Fruit fly (Drosophila melanogaster) whole organism, embryonic: Measurements from ENCODE around the gene Ifrd1.
A peak's percentile ranks its signal among the peaks of the same experiment; 100 is the strongest.

Source experiments
- Adf1 ChIP-seq: fragments of 200-800 bp; sonication (Bioruptor generic); IDR thresholded peaks from 2 replicates; pipeline ENCODE4 v1.3.6; 2022; ENCODE audit warnings: missing biosample characterization, missing genetic modification characterization
- Awh ChIP-seq: fragments of 200-800 bp; sonication (Bioruptor generic); IDR thresholded peaks from 2 replicates; pipeline ENCODE4, ENCODE4 v1.3.6; 2022; ENCODE audit warnings: missing biosample characterization, missing genetic modification characterization
- BEAF-32 ChIP-seq: fragments of 200-800 bp; sonication (Bioruptor generic); optimal IDR thresholded peaks from 3 replicates; lab custom pipeline; 2017; ENCODE audit warnings: missing biosample characterization, missing genetic modification characterization, mild to moderate bottlenecking, moderate library complexity, missing genetic modification reagents
- BtbVII ChIP-seq: fragments of 200-800 bp; sonication (Bioruptor generic); optimal IDR thresholded peaks from 3 replicates; lab custom pipeline; 2017; ENCODE audit warnings: missing biosample characterization, mild to moderate bottlenecking, missing genetic modification characterization
- CG12155 ChIP-seq: fragments of 200-800 bp; sonication (Bioruptor generic); optimal IDR thresholded peaks from 3 replicates; lab custom pipeline; 2016; ENCODE audit warnings: missing biosample characterization, missing genetic modification characterization
- CG1233 ChIP-seq: fragments of 200-800 bp; sonication (Bioruptor generic); optimal IDR thresholded peaks from 4 replicates; lab custom pipeline; 2018; ENCODE audit warnings: missing biosample characterization, mild to moderate bottlenecking, missing genetic modification characterization
- CG13296 ChIP-seq: fragments of 200-800 bp; sonication (Bioruptor generic); optimal IDR thresholded peaks from 3 replicates; lab custom pipeline; 2018; ENCODE audit warnings: missing biosample characterization, mild to moderate bottlenecking, missing genetic modification characterization
- CG14014 ChIP-seq: fragments of 200-800 bp; sonication (Bioruptor generic); IDR thresholded peaks from 2 replicates; pipeline ENCODE4 v1.3.6; 2022; ENCODE audit warnings: missing biosample characterization, missing genetic modification characterization
- CG14860 ChIP-seq: fragments of 200-800 bp; sonication (Bioruptor generic); IDR thresholded peaks from 3 replicates; pipeline ENCODE4 v1.3.6; 2022; ENCODE audit warnings: missing biosample characterization, missing genetic modification characterization; ENCODE audit not compliant: partially characterized antibody
- CG14965 ChIP-seq: fragments of 200-800 bp; sonication (Bioruptor generic); optimal IDR thresholded peaks from 2 replicates; lab custom pipeline; 2016; ENCODE audit warnings: missing biosample characterization, missing genetic modification characterization, borderline replicate concordance
- CG15011 ChIP-seq: fragments of 200-800 bp; sonication (Bioruptor generic); optimal IDR thresholded peaks from 3 replicates; lab custom pipeline; 2018; ENCODE audit warnings: missing biosample characterization, mild to moderate bottlenecking, missing genetic modification characterization
- CG1603 ChIP-seq: fragments of 200-800 bp; sonication (Bioruptor generic); optimal IDR thresholded peaks from 2 replicates; lab custom pipeline; 2019; ENCODE audit warnings: missing biosample characterization, mild to moderate bottlenecking, missing genetic modification characterization, moderate library complexity
- CG17568 ChIP-seq: fragments of 200-800 bp; sonication (Bioruptor generic); optimal IDR thresholded peaks from 2 replicates; lab custom pipeline; 2018; ENCODE audit warnings: missing biosample characterization, mild to moderate bottlenecking, missing genetic modification characterization, moderate library complexity
- CG17802 ChIP-seq: fragments of 200-800 bp; sonication (Bioruptor generic); optimal IDR thresholded peaks from 2 replicates; lab custom pipeline; 2018; ENCODE audit warnings: missing biosample characterization, mild to moderate bottlenecking, missing genetic modification characterization, moderate library complexity
- CG17912 ChIP-seq: fragments of 200-800 bp; sonication (Bioruptor generic); optimal IDR thresholded peaks from 2 replicates; lab custom pipeline; 2018; ENCODE audit warnings: missing biosample characterization, mild to moderate bottlenecking, missing genetic modification characterization
- CG2678 ChIP-seq: fragments of 200-800 bp; sonication (Bioruptor generic); optimal IDR thresholded peaks from 3 replicates; lab custom pipeline; 2019; ENCODE audit warnings: missing biosample characterization, mild to moderate bottlenecking, missing genetic modification characterization, moderate library complexity
- CG2889 ChIP-seq: fragments of 200-800 bp; sonication (Bioruptor generic); IDR thresholded peaks from 3 replicates; pipeline ENCODE4 v1.3.6; 2022; ENCODE audit warnings: missing biosample characterization, missing genetic modification characterization
- CG30431 ChIP-seq: fragments of 200-800 bp; sonication (Bioruptor generic); optimal IDR thresholded peaks from 2 replicates; lab custom pipeline; 2017; ENCODE audit warnings: missing biosample characterization, missing genetic modification characterization
- CG31224 ChIP-seq: fragments of 200-800 bp; sonication (Bioruptor generic); IDR thresholded peaks from 2 replicates; pipeline ENCODE4 v1.3.6; 2022; ENCODE audit warnings: missing biosample characterization, missing genetic modification characterization
- CG5953 ChIP-seq: fragments of 200-800 bp; sonication (Bioruptor generic); IDR thresholded peaks from 2 replicates; pipeline ENCODE4 v1.3.6; 2022; ENCODE audit warnings: missing biosample characterization, missing genetic modification characterization
- CG8924 ChIP-seq: fragments of 200-800 bp; optimal IDR thresholded peaks from 3 replicates; lab custom pipeline; 2019; ENCODE audit warnings: missing biosample characterization, mild to moderate bottlenecking, missing genetic modification characterization, moderate library complexity
- CG8944 ChIP-seq: fragments of 200-800 bp; sonication (Bioruptor generic); optimal IDR thresholded peaks from 3 replicates; lab custom pipeline; 2016; ENCODE audit warnings: missing biosample characterization, missing genetic modification characterization
- CG9215 ChIP-seq: fragments of 200-800 bp; sonication (Bioruptor generic); IDR thresholded peaks from 2 replicates; pipeline ENCODE4 v1.3.6; 2022; ENCODE audit warnings: missing biosample characterization, missing genetic modification characterization
- CG9609 ChIP-seq: fragments of 200-800 bp; sonication (Bioruptor generic); optimal IDR thresholded peaks from 3 replicates; lab custom pipeline; 2016; ENCODE audit warnings: missing biosample characterization, missing genetic modification characterization
- CG9876 ChIP-seq: fragments of 200-800 bp; sonication (Bioruptor generic); optimal IDR thresholded peaks from 2 replicates; lab custom pipeline; 2016; ENCODE audit warnings: missing biosample characterization, missing genetic modification characterization
- Doc2 ChIP-seq: fragments of 200-800 bp; sonication (Bioruptor generic); IDR thresholded peaks from 2 replicates; pipeline ENCODE4 v1.3.6; 2022; ENCODE audit warnings: missing biosample characterization, missing genetic modification characterization
- Fer2 ChIP-seq: fragments of 200-800 bp; sonication (Bioruptor generic); optimal IDR thresholded peaks from 2 replicates; lab custom pipeline; 2018; ENCODE audit warnings: missing biosample characterization, mild to moderate bottlenecking, missing genetic modification characterization, moderate library complexity
- Hsf ChIP-seq: fragments of 200-800 bp; sonication (Bioruptor generic); optimal IDR thresholded peaks from 3 replicates; lab custom pipeline; 2016; ENCODE audit warnings: missing biosample characterization, missing genetic modification characterization
- Max ChIP-seq: fragments of 200-800 bp; sonication (Bioruptor generic); optimal IDR thresholded peaks from 2 replicates; lab custom pipeline; 2016; ENCODE audit warnings: missing biosample characterization, mild to moderate bottlenecking, missing genetic modification characterization
- Oaz ChIP-seq: fragments of 200-800 bp; sonication (Bioruptor generic); IDR thresholded peaks from 2 replicates; pipeline ENCODE4 v1.3.6; 2022; ENCODE audit warnings: missing biosample characterization, missing genetic modification characterization
- PHDP ChIP-seq: fragments of 200-800 bp; sonication (Bioruptor generic); optimal IDR thresholded peaks from 3 replicates; lab custom pipeline; 2018; ENCODE audit warnings: missing biosample characterization, mild to moderate bottlenecking, missing genetic modification characterization, moderate library complexity
- Pdp1 ChIP-seq, 2 experiments: fragments of 200-800 bp; sonication (Bioruptor generic); optimal IDR thresholded peaks; 3 replicates each; lab custom pipeline; 2016; ENCODE audit warnings: missing biosample characterization in 2 of 2, missing genetic modification characterization in 2 of 2, mild to moderate bottlenecking in 1 of 2, moderate library complexity in 1 of 2
- Sin3A ChIP-seq: fragments of >200 bp; optimal IDR thresholded peaks from 2 replicates; lab custom pipeline; 2018
- Taf1 ChIP-seq: fragments of 200-800 bp; sonication (Bioruptor generic); IDR thresholded peaks from 2 replicates; pipeline ENCODE4 v1.3.6; 2022; ENCODE audit warnings: missing biosample characterization, missing genetic modification characterization
- Trl ChIP-seq, 3 experiments: fragments of >200 bp in 2 of 3; fragments of 200-800 bp in 1 of 3; sonication (Bioruptor generic) in 1 of 3; optimal IDR thresholded peaks; 2 replicates in 1 of 3; 3 replicates in 2 of 3; lab custom pipeline; 2016 to 2017; ENCODE audit warnings: missing biosample characterization in 1 of 3, missing genetic modification characterization in 1 of 3
- Xbp1 ChIP-seq: fragments of 200-800 bp; sonication (Bioruptor generic); optimal IDR thresholded peaks from 3 replicates; lab custom pipeline; 2016; ENCODE audit warnings: missing biosample characterization, mild to moderate bottlenecking, missing genetic modification characterization
- ab ChIP-seq: fragments of 200-800 bp; sonication (Bioruptor generic); optimal IDR thresholded peaks from 2 replicates; lab custom pipeline; 2016; ENCODE audit warnings: missing biosample characterization, missing genetic modification characterization
- bowl ChIP-seq: fragments of 200-800 bp; sonication (Bioruptor generic); IDR thresholded peaks from 2 replicates; pipeline ENCODE4 v1.3.6; 2022; ENCODE audit warnings: missing biosample characterization, missing genetic modification characterization
- croc ChIP-seq: fragments of 200-800 bp; sonication (Bioruptor generic); conservative IDR thresholded peaks from 3 replicates; pipeline ENCODE4 v1.3.6; 2022; ENCODE audit warnings: missing biosample characterization, missing genetic modification characterization
- dan ChIP-seq: fragments of 200-800 bp; sonication (Bioruptor generic); IDR thresholded peaks from 2 replicates; pipeline ENCODE4 v1.3.6; 2022; ENCODE audit warnings: missing biosample characterization, missing genetic modification characterization
- dpn ChIP-seq, 2 experiments: fragments of 200-800 bp; sonication (Bioruptor generic); optimal IDR thresholded peaks; 3 replicates each; lab custom pipeline; 2016; ENCODE audit warnings: missing biosample characterization in 2 of 2, missing genetic modification characterization in 2 of 2
- esg ChIP-seq: fragments of 200-800 bp; sonication (Bioruptor generic); conservative IDR thresholded peaks from 2 replicates; pipeline ENCODE4 v1.3.6; 2022; ENCODE audit warnings: missing biosample characterization, missing genetic modification characterization
- gcm2 ChIP-seq: fragments of 200-800 bp; sonication (Bioruptor generic); optimal IDR thresholded peaks from 2 replicates; lab custom pipeline; 2016; ENCODE audit warnings: missing biosample characterization, missing genetic modification characterization
- gsb ChIP-seq: fragments of 200-800 bp; sonication (Bioruptor generic); IDR thresholded peaks from 2 replicates; pipeline ENCODE4 v1.3.6; 2022; ENCODE audit warnings: missing biosample characterization, missing genetic modification characterization
- gt ChIP-seq: fragments of 200-800 bp; sonication (Bioruptor generic); IDR thresholded peaks from 2 replicates; pipeline ENCODE4 v1.3.6; 2022; ENCODE audit warnings: missing biosample characterization, missing genetic modification characterization
- ham ChIP-seq: fragments of 200-800 bp; sonication (Bioruptor generic); IDR thresholded peaks from 2 replicates; pipeline ENCODE4 v1.3.6; 2022; ENCODE audit warnings: missing biosample characterization, missing genetic modification characterization
- hth ChIP-seq: fragments of >200 bp; optimal IDR thresholded peaks from 2 replicates; lab custom pipeline; 2017; ENCODE audit warnings: inconsistent platforms
- pros ChIP-seq: fragments of 200-800 bp; sonication (Bioruptor generic); optimal IDR thresholded peaks from 3 replicates; lab custom pipeline; 2019; ENCODE audit warnings: missing biosample characterization, mild to moderate bottlenecking, missing genetic modification characterization, moderate library complexity
- ranshi ChIP-seq: fragments of 200-800 bp; sonication (Bioruptor generic); IDR thresholded peaks from 2 replicates; pipeline ENCODE4 v1.3.6; 2022; ENCODE audit warnings: missing biosample characterization, missing genetic modification characterization
- rib ChIP-seq: fragments of 200-800 bp; sonication (Bioruptor generic); IDR thresholded peaks from 2 replicates; pipeline ENCODE4 v1.3.6; 2022; ENCODE audit warnings: missing biosample characterization, missing genetic modification characterization
- tx ChIP-seq: fragments of 200-800 bp; sonication (Bioruptor generic); optimal IDR thresholded peaks from 2 replicates; lab custom pipeline; 2016; ENCODE audit warnings: missing biosample characterization, missing genetic modification characterization

Gene Ifrd1

dm6 chr2L:2897024-2897549 is 22.8 kb upstream of the Ifrd1 start (continued):
- TF ChIP-seq gsb (GFP tag; lab: Robert Waterston, UW) (no peak), CG8944 (GFP tag; lab: Kevin White, UChicago) (peak; percentile 87), Fer2 (tag; lab: Kevin White, UChicago) (no peak), CG14014 (GFP tag; lab: Robert Waterston, UW) (peak; percentile 64), rib (GFP tag; lab: Robert Waterston, UW) (no peak; the same call in 1 of the 2 replicates), CG1603 (tag; lab: Kevin White, UChicago) (peak; percentile 72), ranshi (GFP tag; lab: Robert Waterston, UW) (peak; percentile 83; the same call in 1 of the 2 replicates), CG1233 (peak; percentile 67), CG14860 (GFP tag; lab: Robert Waterston, UW) (no peak), CG17568 (GFP tag; lab: Kevin White, UChicago) (peak; percentile 57), Sin3A (no peak), tx (peak; percentile 73), ab (GFP tag; lab: Kevin White, UChicago) (peak; percentile 76), Trl (optimal IDR thresholded peaks at IDR 0.05; lab: Kevin White, UChicago) (peak in 1 of 2 experiments; percentile 5), Trl (GFP tag; optimal IDR thresholded peaks at IDR 0.05; lab: Kevin White, UChicago) (peak; percentile 85), CG13296 (no peak), gcm2 (GFP tag; lab: Kevin White, UChicago) (peak; percentile 85), CG15011 (no peak), Hsf (GFP tag; lab: Kevin White, UChicago) (peak; percentile 90), dan (GFP tag; lab: Robert Waterston, UW) (peak; percentile 34; the same call in 1 of the 2 replicates), dpn (GFP tag; optimal IDR thresholded peaks at IDR 0.05; lab: Kevin White, UChicago) (peak; percentile 86 to 87), BEAF-32 (GFP tag; lab: Kevin White, UChicago) (no peak), pros (GFP tag; lab: Kevin White, UChicago) (peak; percentile 66), CG5953 (peak; percentile 46; the same call in 1 of the 2 replicates), PHDP (tag; lab: Kevin White, UChicago) (peak; percentile 83), croc (peak; percentile 76), CG17912 (GFP tag; lab: Kevin White, UChicago) (no peak), Oaz (GFP tag; lab: Robert Waterston, UW) (peak; percentile 57; the same call in 1 of the 2 replicates), CG2678 (tag; lab: Kevin White, UChicago) (peak; percentile 76), CG30431 (peak; percentile 86), CG9609 (GFP tag; lab: Kevin White, UChicago) (peak; percentile 90), Taf1 (GFP tag; lab: Robert Waterston, UW) (no peak), CG12155 (GFP tag; lab: Kevin White, UChicago) (peak; percentile 77), BtbVII (peak; percentile 21), CG14965 (GFP tag; lab: Kevin White, UChicago) (peak; percentile 9), ham (GFP tag; lab: Robert Waterston, UW) (no peak), Pdp1 (GFP tag; optimal IDR thresholded peaks at IDR 0.05; lab: Kevin White, UChicago) (peak; percentile 86 to 89), Awh (GFP tag; lab: Robert Waterston, UW) (peak; percentile 78), CG2889 (GFP tag; lab: Robert Waterston, UW) (peak; percentile 79), CG17802 (tag; lab: Kevin White, UChicago) (peak; percentile 39), CG9876 (GFP tag; lab: Kevin White, UChicago) (peak; percentile 79), esg (GFP tag; lab: Robert Waterston, UW) (peak; percentile 83), Adf1 (GFP tag; lab: Robert Waterston, UW) (0 out of 2 replicates have a peak, but pooled peaks have one; percentile 20), CG9215 (no peak), Xbp1 (GFP tag; lab: Kevin White, UChicago) (peak; percentile 89), CG8924 (tag; lab: Kevin White, UChicago) (peak; percentile 74), Doc2 (GFP tag; lab: Robert Waterston, UW) (peak; percentile 22; the same call in 1 of the 2 replicates), gt (GFP tag; lab: Robert Waterston, UW) (peak; percentile 51; the same call in 1 of the 2 replicates), hth (lab: Kevin White, UChicago) (no peak), bowl (GFP tag; lab: Robert Waterston, UW) (no peak; the same call in 1 of the 2 replicates), Max (GFP tag; lab: Kevin White, UChicago) (peak; percentile 70), CG31224 (GFP tag; lab: Robert Waterston, UW) (peak; percentile 69)
